Fruit fly (Drosophila melanogaster) whole organism, embryonic: ENCODE measurements around the gene CG6409.

Source experiments
- Aef1 ChIP-seq: fragments of 200-800 bp; sonication (Bioruptor generic); IDR thresholded peaks from 3 replicates; pipeline ENCODE4 v1.3.6; 2022; ENCODE audit warnings: missing biosample characterization, missing genetic modification characterization
- Antp ChIP-seq: fragments of 200-800 bp; sonication (Bioruptor generic); optimal IDR thresholded peaks from 3 replicates; lab custom pipeline; 2016; ENCODE audit warnings: missing biosample characterization, missing genetic modification characterization
- CG1024 ChIP-seq: fragments of 200-800 bp; sonication (Bioruptor generic); IDR thresholded peaks from 2 replicates; pipeline ENCODE4 v1.3.6; 2022; ENCODE audit warnings: missing biosample characterization, missing genetic modification characterization
- CG10959 ChIP-seq: fragments of 200-800 bp; sonication (Bioruptor generic); IDR thresholded peaks from 2 replicates; pipeline ENCODE4 v1.3.6; 2022; ENCODE audit warnings: missing biosample characterization, missing genetic modification characterization
- CG11696 ChIP-seq: fragments of 200-800 bp; sonication (Bioruptor generic); IDR thresholded peaks from 2 replicates; pipeline ENCODE4 v1.3.6; 2022; ENCODE audit warnings: missing biosample characterization, missing genetic modification characterization
- CG12236 ChIP-seq: fragments of 200-800 bp; sonication (Bioruptor generic); optimal IDR thresholded peaks from 2 replicates; lab custom pipeline; 2016; ENCODE audit warnings: missing biosample characterization, missing genetic modification characterization
- CG1233 ChIP-seq: fragments of 200-800 bp; sonication (Bioruptor generic); optimal IDR thresholded peaks from 4 replicates; lab custom pipeline; 2018; ENCODE audit warnings: missing biosample characterization, mild to moderate bottlenecking, missing genetic modification characterization
- CG12942 ChIP-seq: fragments of 200-800 bp; sonication (Bioruptor generic); optimal IDR thresholded peaks from 3 replicates; lab custom pipeline; 2016; ENCODE audit warnings: missing biosample characterization, missing genetic modification characterization
- CG14710 ChIP-seq: fragments of 200-800 bp; sonication (Bioruptor generic); optimal IDR thresholded peaks from 3 replicates; lab custom pipeline; 2019; ENCODE audit warnings: missing biosample characterization, mild to moderate bottlenecking, missing genetic modification characterization, moderate library complexity
- CG15073 ChIP-seq: fragments of 200-800 bp; sonication (Bioruptor generic); optimal IDR thresholded peaks from 2 replicates; lab custom pipeline; 2016; ENCODE audit warnings: missing biosample characterization, missing genetic modification characterization
- CG15601 ChIP-seq: fragments of 200-800 bp; sonication (Bioruptor generic); optimal IDR thresholded peaks from 3 replicates; lab custom pipeline; 2019; ENCODE audit warnings: missing biosample characterization, mild to moderate bottlenecking, missing genetic modification characterization, moderate library complexity
- CG1647 ChIP-seq: fragments of 200-800 bp; sonication (Bioruptor generic); optimal IDR thresholded peaks from 3 replicates; lab custom pipeline; 2016; ENCODE audit warnings: missing biosample characterization, missing genetic modification characterization
- CG17361 ChIP-seq: fragments of 200-800 bp; sonication (Bioruptor generic); IDR thresholded peaks from 3 replicates; pipeline ENCODE4 v1.3.6; 2022; ENCODE audit warnings: missing biosample characterization, missing genetic modification characterization
- CG18262 ChIP-seq: fragments of 200-800 bp; optimal IDR thresholded peaks from 3 replicates; lab custom pipeline; 2019; ENCODE audit warnings: missing biosample characterization, mild to moderate bottlenecking, missing genetic modification characterization, moderate library complexity
- CG2712 ChIP-seq: fragments of 200-800 bp; optimal IDR thresholded peaks from 3 replicates; lab custom pipeline; 2019; ENCODE audit warnings: missing biosample characterization, mild to moderate bottlenecking, missing genetic modification characterization, moderate library complexity
- CG30020 ChIP-seq: fragments of 200-800 bp; optimal IDR thresholded peaks from 2 replicates; lab custom pipeline; 2019; ENCODE audit warnings: missing biosample characterization, mild to moderate bottlenecking, missing genetic modification characterization, moderate library complexity
- CG31224 ChIP-seq: fragments of 200-800 bp; sonication (Bioruptor generic); IDR thresholded peaks from 2 replicates; pipeline ENCODE4 v1.3.6; 2022; ENCODE audit warnings: missing biosample characterization, missing genetic modification characterization
- CG31441 ChIP-seq: fragments of 200-800 bp; sonication (Bioruptor generic); IDR thresholded peaks from 2 replicates; pipeline ENCODE4 v1.3.6; 2022; ENCODE audit warnings: missing biosample characterization, missing genetic modification characterization
- CG34422 ChIP-seq: fragments of 200-800 bp; sonication (Bioruptor generic); IDR thresholded peaks from 3 replicates; pipeline ENCODE4 v1.3.6; 2022; ENCODE audit warnings: missing biosample characterization, missing genetic modification characterization
- CG4820 ChIP-seq: fragments of 200-800 bp; sonication (Bioruptor generic); optimal IDR thresholded peaks from 3 replicates; lab custom pipeline; 2016; ENCODE audit warnings: missing biosample characterization, missing genetic modification characterization
- CG5245 ChIP-seq: fragments of 200-800 bp; sonication (Bioruptor generic); optimal IDR thresholded peaks from 3 replicates; lab custom pipeline; 2016; ENCODE audit warnings: missing biosample characterization, missing genetic modification characterization
- CG7928 ChIP-seq: fragments of 200-800 bp; sonication (Bioruptor generic); optimal IDR thresholded peaks from 2 replicates; lab custom pipeline; 2017; ENCODE audit warnings: missing biosample characterization, mild to moderate bottlenecking, missing genetic modification characterization
- CG7987 ChIP-seq: fragments of 200-800 bp; sonication (Bioruptor generic); optimal IDR thresholded peaks from 2 replicates; lab custom pipeline; 2018; ENCODE audit warnings: missing biosample characterization, mild to moderate bottlenecking, missing genetic modification characterization, moderate library complexity
- CHES-1-like ChIP-seq: fragments of 200-800 bp; sonication (Bioruptor generic); optimal IDR thresholded peaks from 2 replicates; lab custom pipeline; 2016; ENCODE audit warnings: missing biosample characterization, missing genetic modification characterization
- Camta ChIP-seq: fragments of 200-800 bp; sonication (Bioruptor generic); optimal IDR thresholded peaks from 2 replicates; lab custom pipeline; 2016; ENCODE audit warnings: missing biosample characterization, missing genetic modification characterization
- ERR ChIP-seq: fragments of 200-800 bp; sonication (Bioruptor generic); optimal IDR thresholded peaks from 2 replicates; lab custom pipeline; 2016; ENCODE audit warnings: missing biosample characterization, missing genetic modification characterization
- H2.0 ChIP-seq: fragments of 200-800 bp; sonication (Bioruptor generic); IDR thresholded peaks from 2 replicates; pipeline ENCODE4 v1.3.6; 2022; ENCODE audit warnings: missing biosample characterization, missing genetic modification characterization
- Med ChIP-seq: fragments of 200-800 bp; sonication (Bioruptor generic); peaks from one replicate; lab custom pipeline; 2016; ENCODE audit warnings: missing biosample characterization, missing genetic modification characterization, mild to moderate bottlenecking, inconsistent platforms, moderate library complexity
- NC2α ChIP-seq: fragments of 200-800 bp; sonication (Bioruptor generic); optimal IDR thresholded peaks from 2 replicates; lab custom pipeline; 2016; ENCODE audit warnings: missing biosample characterization, missing genetic modification characterization
- Tbp ChIP-seq: fragments of >200 bp; optimal IDR thresholded peaks from 2 replicates; lab custom pipeline; 2018; ENCODE audit warnings: missing biosample characterization, missing genetic modification characterization
- Xbp1 ChIP-seq: fragments of 200-800 bp; sonication (Bioruptor generic); optimal IDR thresholded peaks from 3 replicates; lab custom pipeline; 2016; ENCODE audit warnings: missing biosample characterization, mild to moderate bottlenecking, missing genetic modification characterization
- ash1 ChIP-seq: fragments of 200-800 bp; sonication (Bioruptor generic); optimal IDR thresholded peaks from 2 replicates; lab custom pipeline; 2018; ENCODE audit warnings: missing biosample characterization, mild to moderate bottlenecking, missing genetic modification characterization
- bbx ChIP-seq: fragments of 200-800 bp; sonication (Bioruptor generic); IDR thresholded peaks from 2 replicates; pipeline ENCODE4 v1.3.6; 2022; ENCODE audit warnings: missing biosample characterization, missing genetic modification characterization; ENCODE audit not compliant: partially characterized antibody
- cad ChIP-seq: fragments of >200 bp; optimal IDR thresholded peaks from 2 replicates; lab custom pipeline; 2017; ENCODE audit warnings: missing biosample characterization, missing genetic modification characterization
- chinmo ChIP-seq: fragments of 200-800 bp; sonication (Bioruptor generic); IDR thresholded peaks from 4 replicates; pipeline ENCODE4 v1.3.6; 2022; ENCODE audit warnings: missing biosample characterization, missing genetic modification characterization; ENCODE audit not compliant: partially characterized antibody
- exex ChIP-seq: fragments of 200-800 bp; sonication (Bioruptor generic); optimal IDR thresholded peaks from 4 replicates; lab custom pipeline; 2018; ENCODE audit warnings: missing biosample characterization, mild to moderate bottlenecking, missing genetic modification characterization, moderate library complexity
- fd64A ChIP-seq: fragments of 200-800 bp; sonication (Bioruptor generic); optimal IDR thresholded peaks from 3 replicates; lab custom pipeline; 2018; ENCODE audit warnings: missing biosample characterization, mild to moderate bottlenecking, missing genetic modification characterization
- ftz-f1 ChIP-seq: fragments of 200-800 bp; sonication (Bioruptor generic); optimal IDR thresholded peaks from 2 replicates; lab custom pipeline; 2016; ENCODE audit warnings: missing biosample characterization, missing genetic modification characterization
- her ChIP-seq: fragments of 200-800 bp; sonication (Bioruptor generic); optimal IDR thresholded peaks from 2 replicates; lab custom pipeline; 2016; ENCODE audit warnings: missing biosample characterization, missing genetic modification characterization
- jing ChIP-seq: fragments of 200-800 bp; sonication (Bioruptor generic); optimal IDR thresholded peaks from 2 replicates; lab custom pipeline; 2018; ENCODE audit warnings: missing biosample characterization, mild to moderate bottlenecking, missing genetic modification characterization
- lilli ChIP-seq: fragments of 200-800 bp; sonication (Bioruptor generic); optimal IDR thresholded peaks from 3 replicates; lab custom pipeline; 2016; ENCODE audit warnings: missing biosample characterization, missing genetic modification characterization
- nerfin-2 ChIP-seq: fragments of 200-800 bp; sonication (Bioruptor generic); IDR thresholded peaks from 2 replicates; pipeline ENCODE4 v1.3.6; 2022; ENCODE audit warnings: missing biosample characterization, missing genetic modification characterization; ENCODE audit not compliant: partially characterized antibody
- nmo ChIP-seq: fragments of 200-800 bp; sonication (Bioruptor generic); optimal IDR thresholded peaks from 2 replicates; lab custom pipeline; 2018; ENCODE audit warnings: missing biosample characterization, mild to moderate bottlenecking, missing genetic modification characterization, moderate library complexity
- onecut ChIP-seq: fragments of 200-800 bp; sonication (Bioruptor generic); IDR thresholded peaks from 2 replicates; pipeline ENCODE4 v1.3.6; 2022; ENCODE audit warnings: missing biosample characterization, missing genetic modification characterization
- org-1 ChIP-seq: fragments of 200-800 bp; sonication (Bioruptor generic); optimal IDR thresholded peaks from 2 replicates; lab custom pipeline; 2017; ENCODE audit warnings: missing biosample characterization, missing genetic modification characterization
- otp ChIP-seq: fragments of 200-800 bp; sonication (Bioruptor generic); IDR thresholded peaks from 3 replicates; pipeline ENCODE4, ENCODE4 v1.3.6; 2022; ENCODE audit warnings: missing biosample characterization, missing genetic modification characterization
- salm ChIP-seq: fragments of 200-800 bp; sonication (Bioruptor generic); optimal IDR thresholded peaks from 2 replicates; lab custom pipeline; 2018; ENCODE audit warnings: missing biosample characterization, mild to moderate bottlenecking, missing genetic modification characterization
- so ChIP-seq: fragments of 200-800 bp; sonication (Bioruptor generic); IDR thresholded peaks from 3 replicates; pipeline ENCODE4 v1.3.6; 2022; ENCODE audit warnings: missing biosample characterization, missing genetic modification characterization
- tin ChIP-seq: fragments of 200-800 bp; sonication (Bioruptor generic); optimal IDR thresholded peaks from 3 replicates; lab custom pipeline; 2016; ENCODE audit warnings: missing biosample characterization, missing genetic modification characterization
- tll ChIP-seq, 2 experiments: fragments of 200-800 bp in 1 of 2; fragments of >200 bp in 1 of 2; sonication (Bioruptor generic) in 1 of 2; optimal IDR thresholded peaks; 2 replicates each; lab custom pipeline; 2017 to 2019; ENCODE audit warnings: missing biosample characterization in 2 of 2, missing genetic modification characterization in 2 of 2, mild to moderate bottlenecking in 1 of 2, moderate library complexity in 1 of 2
- vfl ChIP-seq: fragments of 200-800 bp; sonication (Bioruptor generic); optimal IDR thresholded peaks from 2 replicates; lab custom pipeline; 2016; ENCODE audit warnings: missing biosample characterization, missing genetic modification characterization

Gene CG6409

dm6 chr3L:10856534-10857030, 25.6 kb downstream of the CG6409 start (continued):
- TF ChIP-seq CG4820 (GFP tag; lab: Kevin White, UChicago) (no peak), Xbp1 (GFP tag; lab: Kevin White, UChicago) (no peak), CG1233 (GFP tag; lab: Kevin White, UChicago) (peak; percentile 36), exex (tag; lab: Kevin White, UChicago) (peak; percentile 71), lilli (no peak), Antp (GFP tag; lab: Kevin White, UChicago) (no peak), CG11696 (0 out of 2 replicates have a peak, but pooled peaks have one; percentile 5), CG31224 (no peak), nmo (GFP tag; lab: Kevin White, UChicago) (peak; percentile 67), CHES-1-like (GFP tag; lab: Kevin White, UChicago) (peak; percentile 71), vfl (no peak), salm (peak; percentile 56), CG7928 (GFP tag; lab: Kevin White, UChicago) (no peak), CG18262 (tag; lab: Kevin White, UChicago) (peak; percentile 3), her (peak; percentile 81), tin (GFP tag; lab: Kevin White, UChicago) (no peak), chinmo (peak; percentile 95), CG1647 (no peak), CG7987 (GFP tag; lab: Kevin White, UChicago) (peak; percentile 73), Camta (GFP tag; lab: Kevin White, UChicago) (no peak), ash1 (GFP tag; lab: Kevin White, UChicago) (no peak), CG12942 (GFP tag; lab: Kevin White, UChicago) (no peak), CG12236 (GFP tag; lab: Kevin White, UChicago) (no peak), tll (GFP tag; optimal IDR thresholded peaks at IDR 0.05; lab: Kevin White, UChicago) (peak; percentile 72 to 87), CG5245 (no peak), onecut (GFP tag; lab: Robert Waterston, UW) (peak; percentile 48), org-1 (no peak), CG10959 (GFP tag; lab: Robert Waterston, UW) (no peak), fd64A (GFP tag; lab: Kevin White, UChicago) (peak; percentile 18), CG2712 (tag; lab: Kevin White, UChicago) (peak; percentile 39), CG1024 (GFP tag; lab: Robert Waterston, UW) (0 out of 2 replicates have a peak, but pooled peaks have one; percentile 19), CG34422 (GFP tag; lab: Robert Waterston, UW) (no peak; the same call in 2 of the 3 replicates), CG30020 (tag; lab: Kevin White, UChicago) (no peak), Tbp (no peak), ERR (GFP tag; lab: Kevin White, UChicago) (peak; percentile 52), Aef1 (GFP tag; lab: Robert Waterston, UW) (peak; percentile 26; the same call in 1 of the 3 replicates), so (GFP tag; lab: Robert Waterston, UW) (peak; percentile 88; the same call in 2 of the 3 replicates), Med (GFP tag; lab: Kevin White, UChicago) (peak; percentile 86), nerfin-2 (GFP tag; lab: Robert Waterston, UW) (peak; percentile 48; the same call in 1 of the 2 replicates), jing (GFP tag; lab: Kevin White, UChicago) (peak; percentile 9), CG17361 (GFP tag; lab: Robert Waterston, UW) (no peak), CG31441 (GFP tag; lab: Robert Waterston, UW) (no peak; the same call in 1 of the 2 replicates), CG15073 (GFP tag; lab: Kevin White, UChicago) (no peak), H2.0 (GFP tag; lab: Robert Waterston, UW) (no peak), ftz-f1 (GFP tag; lab: Kevin White, UChicago) (peak; percentile 68), CG14710 (peak; percentile 42), cad (GFP tag; lab: Kevin White, UChicago) (peak; percentile 43), NC2α (GFP tag; lab: Kevin White, UChicago) (peak; percentile 59), bbx (GFP tag; lab: Robert Waterston, UW) (peak; percentile 23), CG15601 (peak; percentile 35), otp (GFP tag; lab: Robert Waterston, UW) (0 out of 3 replicates have a peak, but pooled peaks have one; percentile 60)
